Worm (Caenorhabditis elegans) whole organism, late embryonic: Measurements from ENCODE around the gene fbxa-59.
"Not testable (repeated sequence)": the region's sequence is repeated elsewhere in the genome, so short reads cannot be mapped to it uniquely, and the experiment has no call there.

Experiments used
- C08G9.2 ChIP-seq: sonication (generic microtip); optimal IDR thresholded peaks from 2 replicates; lab custom pipeline; 2016; ENCODE audit warnings: mild to moderate bottlenecking, missing genetic modification characterization, moderate library complexity, missing compliant biosample characterization
- ama-1 ChIP-seq: fragments of 150-350 bp; optimal IDR thresholded peaks from 2 replicates; lab custom pipeline; 2014
- ceh-9 ChIP-seq: sonication (generic microtip); optimal IDR thresholded peaks from 2 replicates; lab custom pipeline; 2016; ENCODE audit warnings: mild to moderate bottlenecking, missing genetic modification characterization, inconsistent platforms, missing compliant biosample characterization
- ets-4 ChIP-seq: sonication (generic microtip); optimal IDR thresholded peaks from 2 replicates; lab custom pipeline; 2016; ENCODE audit warnings: missing genetic modification characterization, missing compliant biosample characterization
- fkh-10 ChIP-seq: fragments of 150-350 bp; optimal IDR thresholded peaks from 2 replicates; lab custom pipeline; 2014; ENCODE audit warnings: missing biosample characterization, missing genetic modification reagents, missing genetic modification characterization
- gmeb-2 ChIP-seq: sonication (generic microtip); optimal IDR thresholded peaks from 2 replicates; lab custom pipeline; 2016; ENCODE audit warnings: missing genetic modification characterization, inconsistent platforms, missing compliant biosample characterization
- hlh-13 ChIP-seq: fragments of 200-800 bp; sonication (Bioruptor generic); optimal IDR thresholded peaks from 2 replicates; lab custom pipeline; 2018; ENCODE audit warnings: mild to moderate bottlenecking, missing genetic modification characterization, missing compliant biosample characterization
- hlh-8 ChIP-seq: sonication (generic microtip); optimal IDR thresholded peaks from 2 replicates; lab custom pipeline; 2016; ENCODE audit warnings: missing genotype, missing genetic modification characterization, missing compliant biosample characterization
- nfya-1 ChIP-seq: sonication (generic microtip); optimal IDR thresholded peaks from 2 replicates; lab custom pipeline; 2017; ENCODE audit warnings: missing genetic modification characterization, mild to moderate bottlenecking, missing compliant biosample characterization, antibody characterized with exemption, moderate library complexity
- nhr-11 ChIP-seq: fragments of 150-350 bp; optimal IDR thresholded peaks from 2 replicates; lab custom pipeline; 2014; ENCODE audit warnings: missing biosample characterization, missing genetic modification characterization
- nhr-232 ChIP-seq: sonication (generic microtip); optimal IDR thresholded peaks from 2 replicates; lab custom pipeline; 2016; ENCODE audit warnings: missing genetic modification characterization, missing compliant biosample characterization
- npax-4 ChIP-seq: sonication (generic microtip); optimal IDR thresholded peaks from 2 replicates; lab custom pipeline; 2016; ENCODE audit warnings: missing genetic modification characterization, missing compliant biosample characterization
- rnt-1 ChIP-seq: sonication (generic microtip); optimal IDR thresholded peaks from 2 replicates; lab custom pipeline; 2016; ENCODE audit warnings: missing genetic modification characterization, missing compliant biosample characterization
- unc-55 ChIP-seq: sonication (generic microtip); optimal IDR thresholded peaks from 2 replicates; lab custom pipeline; 2017; ENCODE audit warnings: missing biosample characterization, missing genetic modification reagents, missing genetic modification characterization

- TF ChIP-seq npax-4 (tag; lab: Kevin White, UChicago) (peak; percentile 79), hlh-8 (tag; lab: Kevin White, UChicago) (peak; percentile 91), C08G9.2 (tag; lab: Kevin White, UChicago) (peak; percentile 76), gmeb-2 (peak; percentile 80), ets-4 (tag; lab: Kevin White, UChicago) (peak; percentile 83), rnt-1 (tag; lab: Kevin White, UChicago) (peak; percentile 65), hlh-13 (GFP tag; lab: Kevin White, UChicago) (peak; percentile 95)
- not testable (repeated sequence) for TF ChIP-seq unc-55; ama-1 (lab: Kevin White, UChicago); nhr-232 (tag; lab: Kevin White, UChicago); nfya-1 (tag; lab: Kevin White, UChicago); fkh-10 (GFP tag; lab: Kevin White, UChicago); nhr-11 (tag; lab: Kevin White, UChicago); ceh-9 (tag; lab: Kevin White, UChicago)
Measured at ce11 chrIII:931405-931804, 11.9 kb downstream of the fbxa-59 start.
